Fruit fly (Drosophila melanogaster): ENCODE data around the gene CG10841.

DNA sequence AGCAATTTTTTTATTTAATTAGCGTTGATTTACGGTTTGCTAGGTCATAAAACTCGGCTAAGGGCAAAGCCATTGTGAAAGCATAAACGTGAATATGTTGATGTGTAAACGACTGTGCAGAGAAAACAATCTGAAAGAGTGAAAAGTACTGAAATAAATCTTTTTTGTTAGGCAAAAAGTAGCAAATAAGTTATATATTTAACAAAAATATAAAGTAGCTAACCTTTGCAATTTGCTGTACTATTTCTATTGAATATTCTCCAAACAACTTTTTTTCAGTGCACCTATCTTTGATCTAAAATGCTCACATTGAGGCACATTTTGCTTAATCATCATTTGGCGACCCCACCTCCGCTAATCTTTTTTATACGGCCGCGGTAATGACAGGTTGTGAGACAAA lies 35.3 kb upstream of the CG10841 start:
- TF ChIP-seq h (optimal IDR thresholded peaks at IDR 0.05) = no peak
- TF ChIP-seq insv (optimal IDR thresholded peaks at IDR 0.05) = no peak
- TF ChIP-seq psq (optimal IDR thresholded peaks at IDR 0.05) = no peak
- no peak for TF ChIP-seq Myc (optimal IDR thresholded peaks at IDR 0.05)
- no peak for TF ChIP-seq Sin3A (optimal IDR thresholded peaks at IDR 0.05)
- TF ChIP-seq ttk (optimal IDR thresholded peaks at IDR 0.05) = no peak
